Worm (Caenorhabditis elegans) whole organism, L2 larva: ENCODE results near the gene pid-1.

ENCODE experiments used
- F13H6.1 ChIP-seq: sonication (generic microtip); optimal IDR thresholded peaks from 2 replicates; lab custom pipeline; 2016; ENCODE audit warnings: missing genetic modification characterization, missing compliant biosample characterization
- ama-1 ChIP-seq: fragments of 150-350 bp; optimal IDR thresholded peaks from 2 replicates; lab custom pipeline; 2018; ENCODE audit warnings: inconsistent platforms
- lin-39 ChIP-seq: fragments of 150-350 bp; optimal IDR thresholded peaks from 2 replicates; lab custom pipeline; 2014; ENCODE audit warnings: missing biosample characterization, missing genetic modification reagents, missing genetic modification characterization
- mdl-1 ChIP-seq, 2 experiments: fragments of 150-350 bp in 1 of 2; sonication (generic microtip) in 1 of 2; optimal IDR thresholded peaks; 2 replicates each; lab custom pipeline; 2017; ENCODE audit warnings: missing biosample characterization in 2 of 2, missing genetic modification characterization in 2 of 2
- snpc-4 ChIP-seq: fragments of 150-350 bp; optimal IDR thresholded peaks from 2 replicates; lab custom pipeline; 2014; ENCODE audit warnings: missing biosample characterization, missing genetic modification characterization
- unc-55 ChIP-seq: fragments of 150-350 bp; sonication (generic microtip); optimal IDR thresholded peaks from 3 replicates; lab custom pipeline; 2014; ENCODE audit warnings: missing biosample characterization, missing genetic modification reagents, missing genetic modification characterization
- unc-62 ChIP-seq: fragments of 150-350 bp; optimal IDR thresholded peaks from 2 replicates; lab custom pipeline; 2014; ENCODE audit warnings: missing biosample characterization, missing genetic modification reagents, missing genetic modification characterization

DNA sequence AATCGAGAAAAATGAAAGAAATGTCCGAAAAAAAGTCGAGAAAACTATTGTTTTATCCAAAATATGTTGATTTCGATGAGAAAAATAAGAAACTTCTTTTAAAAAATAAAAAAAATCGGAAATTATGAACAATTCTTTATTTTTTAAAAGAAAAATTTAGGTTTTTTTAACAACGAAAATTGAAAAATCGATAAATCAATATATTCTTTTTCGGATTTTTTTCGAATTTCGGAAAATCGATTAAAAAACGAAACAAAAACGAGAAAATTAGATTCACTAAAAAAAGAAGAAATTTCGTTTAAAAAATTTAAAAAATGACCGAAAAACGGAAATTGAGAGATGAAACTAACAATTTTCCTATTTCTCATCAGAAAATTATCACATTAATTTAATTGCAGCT, 20.3 kb downstream of the pid-1 start:
- TF ChIP-seq snpc-4 (tag; lab: Kevin White, UChicago) (no peak), ama-1 (lab: Kevin White, UChicago) (no peak), unc-62 (GFP tag; lab: Kevin White, UChicago) (no peak), F13H6.1 (tag; lab: Kevin White, UChicago) (no peak), unc-55 (no peak), lin-39 (tag; lab: Kevin White, UChicago) (no peak), mdl-1 (tag; optimal IDR thresholded peaks at IDR 0.05; lab: Kevin White, UChicago) (no peak)
